Worm (Caenorhabditis elegans) whole organism, late embryonic: ENCODE results near the gene W08E12.2.

ENCODE experiments used
- ama-1 ChIP-seq: fragments of 150-350 bp; optimal IDR thresholded peaks from 2 replicates; lab custom pipeline; 2014
- dve-1 ChIP-seq: sonication (generic microtip); optimal IDR thresholded peaks from 2 replicates; lab custom pipeline; 2017; ENCODE audit warnings: antibody characterized with exemption, mild to moderate bottlenecking, missing genetic modification characterization, missing compliant biosample characterization
- elt-2 ChIP-seq: sonication (generic microtip); optimal IDR thresholded peaks from 2 replicates; lab custom pipeline; 2016; ENCODE audit warnings: missing genetic modification reagents, missing genetic modification characterization, missing compliant biosample characterization
- hlh-30 ChIP-seq: sonication (generic microtip); optimal IDR thresholded peaks from 2 replicates; lab custom pipeline; 2017; ENCODE audit warnings: antibody characterized with exemption, missing genetic modification characterization, missing compliant biosample characterization; ENCODE audit not compliant: insufficient read depth
- lin-11 ChIP-seq: fragments of 200-800 bp; sonication (Bioruptor generic); optimal IDR thresholded peaks from 2 replicates; lab custom pipeline; 2018; ENCODE audit warnings: mild to moderate bottlenecking, missing genetic modification characterization, missing compliant biosample characterization
- pax-1 ChIP-seq: fragments of 150-350 bp; optimal IDR thresholded peaks from 2 replicates; lab custom pipeline; 2014; ENCODE audit warnings: missing biosample characterization, missing genetic modification characterization
- pha-4 ChIP-seq: fragments of 150-350 bp; optimal IDR thresholded peaks from 2 replicates; lab custom pipeline; 2018; ENCODE audit warnings: missing biosample characterization, missing genetic modification reagents, missing genetic modification characterization
- pqm-1 ChIP-seq: sonication (generic microtip); optimal IDR thresholded peaks from 2 replicates; lab custom pipeline; 2016; ENCODE audit warnings: missing genetic modification characterization, missing compliant biosample characterization
- rnt-1 ChIP-seq: sonication (generic microtip); optimal IDR thresholded peaks from 2 replicates; lab custom pipeline; 2016; ENCODE audit warnings: missing genetic modification characterization, missing compliant biosample characterization
- tbx-2 ChIP-seq: sonication (generic microtip); optimal IDR thresholded peaks from 2 replicates; lab custom pipeline; 2016; ENCODE audit warnings: missing genetic modification characterization, missing compliant biosample characterization
- tbx-7 ChIP-seq: sonication (generic microtip); optimal IDR thresholded peaks from 2 replicates; lab custom pipeline; 2016; ENCODE audit warnings: missing genotype, missing genetic modification characterization, missing compliant biosample characterization
- unc-3 ChIP-seq, 2 experiments: fragments of 200-800 bp in 1 of 2; sonication (Bioruptor generic) in 1 of 2; sonication (generic microtip) in 1 of 2; conservative IDR thresholded peaks in 1 of 2; optimal IDR thresholded peaks in 1 of 2; 2 replicates each; pipeline versions ENCODE4 v1.3.6 to Lab custom; 2016 to 2022; ENCODE audit warnings: missing compliant biosample characterization in 2 of 2, missing genetic modification characterization in 2 of 2, missing genetic modification reagents in 1 of 2
- unc-42 ChIP-seq: sonication (generic microtip); optimal IDR thresholded peaks from 2 replicates; lab custom pipeline; 2016; ENCODE audit warnings: missing genotype, missing genetic modification characterization, missing compliant biosample characterization
- zip-5 ChIP-seq: sonication (generic microtip); optimal IDR thresholded peaks from 2 replicates; lab custom pipeline; 2016; ENCODE audit warnings: missing genetic modification characterization, missing compliant biosample characterization

DNA sequence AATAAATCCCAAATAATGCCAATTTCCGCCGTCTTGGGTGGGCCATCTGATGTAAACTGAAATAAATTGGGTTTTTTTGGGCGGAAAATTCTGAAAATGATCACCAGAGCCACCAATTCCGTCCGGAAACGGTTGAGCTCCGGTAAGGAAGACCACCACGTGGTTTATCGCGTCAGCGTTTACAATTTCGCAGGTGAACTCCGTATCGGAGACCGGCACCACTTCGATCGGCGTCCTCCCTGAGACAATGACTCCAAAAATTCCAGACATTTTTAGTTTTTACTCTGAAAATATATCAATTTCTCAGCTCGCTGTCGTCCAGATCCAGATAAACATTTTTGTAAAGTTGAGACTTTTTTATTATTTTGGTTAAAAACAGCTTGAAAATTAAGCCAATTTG, 30.9 kb downstream of the W08E12.2 start, which contains the start of gene F42A6.6:
- TF ChIP-seq elt-2 (tag; lab: Kevin White, UChicago) = no peak
- TF ChIP-seq ama-1 (lab: Kevin White, UChicago) = peak; percentile 88
- TF ChIP-seq rnt-1 (tag; lab: Kevin White, UChicago) = no peak
- TF ChIP-seq tbx-7 = no peak
- no peak for TF ChIP-seq unc-3 (GFP tag; conservative IDR thresholded peaks at IDR 0.05; lab: Robert Waterston, UW)
- TF ChIP-seq unc-3 (tag; optimal IDR thresholded peaks at IDR 0.05; lab: Kevin White, UChicago) = no peak
- no peak for TF ChIP-seq dve-1 (tag; lab: Kevin White, UChicago)
- TF ChIP-seq pqm-1 (tag; lab: Kevin White, UChicago) = no peak
- no peak for TF ChIP-seq lin-11 (tag; lab: Kevin White, UChicago)
- no peak for TF ChIP-seq zip-5
- no peak for TF ChIP-seq pha-4
- TF ChIP-seq pax-1 (tag; lab: Kevin White, UChicago) = no peak
- no peak for TF ChIP-seq tbx-2 (tag; lab: Kevin White, UChicago)
- TF ChIP-seq hlh-30 (tag; lab: Kevin White, UChicago) = no peak
- TF ChIP-seq unc-42 = no peak
